Worm (Caenorhabditis elegans) whole organism, late embryonic: ENCODE results near the gene str-13.

Source experiments
- C38D4.7 ChIP-seq: fragments of 200-800 bp; sonication (Bioruptor generic); optimal IDR thresholded peaks from 2 replicates; lab custom pipeline; 2018; ENCODE audit warnings: mild to moderate bottlenecking, missing genetic modification characterization, moderate library complexity, missing compliant biosample characterization
- F13H6.1 ChIP-seq: sonication (generic microtip); optimal IDR thresholded peaks from 2 replicates; lab custom pipeline; 2016; ENCODE audit warnings: missing genetic modification characterization, missing compliant biosample characterization
- K02D7.2 ChIP-seq: sonication (generic microtip); optimal IDR thresholded peaks from 2 replicates; lab custom pipeline; 2017; ENCODE audit warnings: mild to moderate bottlenecking, missing genetic modification characterization, missing compliant biosample characterization
- K09A11.1 ChIP-seq: sonication (generic microtip); optimal IDR thresholded peaks from 2 replicates; lab custom pipeline; 2017; ENCODE audit warnings: antibody characterized with exemption, mild to moderate bottlenecking, missing genetic modification characterization, missing compliant biosample characterization; ENCODE audit not compliant: insufficient read depth
- T23F11.4 ChIP-seq: fragments of 200-800 bp; sonication (Bioruptor generic); optimal IDR thresholded peaks from 2 replicates; lab custom pipeline; 2018; ENCODE audit warnings: mild to moderate bottlenecking, missing genetic modification characterization, missing compliant biosample characterization
- Y22D7AL.16 ChIP-seq: sonication (generic microtip); optimal IDR thresholded peaks from 2 replicates; lab custom pipeline; 2016; ENCODE audit warnings: missing genetic modification characterization, missing compliant biosample characterization
- ahr-1 ChIP-seq: sonication (generic microtip); optimal IDR thresholded peaks from 2 replicates; lab custom pipeline; 2016; ENCODE audit warnings: missing genetic modification characterization, missing compliant biosample characterization
- ceh-22 ChIP-seq: sonication (generic microtip); optimal IDR thresholded peaks from 2 replicates; lab custom pipeline; 2017; ENCODE audit warnings: missing biosample characterization, missing genetic modification characterization
- ceh-24 ChIP-seq: sonication (generic microtip); optimal IDR thresholded peaks from 2 replicates; lab custom pipeline; 2016; ENCODE audit warnings: mild to moderate bottlenecking, missing genetic modification characterization, missing compliant biosample characterization
- ceh-30 ChIP-seq: fragments of 150-350 bp; optimal IDR thresholded peaks from 2 replicates; lab custom pipeline; 2014; ENCODE audit warnings: missing biosample characterization, missing genetic modification characterization
- ceh-31 ChIP-seq: sonication (generic microtip); optimal IDR thresholded peaks from 2 replicates; lab custom pipeline; 2016; ENCODE audit warnings: missing genetic modification characterization, missing compliant biosample characterization
- ceh-34 ChIP-seq: sonication (generic microtip); optimal IDR thresholded peaks from 2 replicates; lab custom pipeline; 2016; ENCODE audit warnings: mild to moderate bottlenecking, missing genetic modification characterization, missing compliant biosample characterization
- ceh-45 ChIP-seq: fragments of 200-800 bp; sonication (Bioruptor generic); IDR thresholded peaks from 2 replicates; pipeline ENCODE4 v1.3.6; 2022; ENCODE audit warnings: missing genetic modification reagents, missing genetic modification characterization, missing compliant biosample characterization
- ceh-48 ChIP-seq: sonication (generic microtip); optimal IDR thresholded peaks from 2 replicates; lab custom pipeline; 2016; ENCODE audit warnings: missing genetic modification characterization, inconsistent platforms, missing compliant biosample characterization
- che-1 ChIP-seq: sonication (generic microtip); optimal IDR thresholded peaks from 2 replicates; lab custom pipeline; 2016; ENCODE audit warnings: mild to moderate bottlenecking, missing genetic modification characterization, missing compliant biosample characterization
- elt-2 ChIP-seq: sonication (generic microtip); optimal IDR thresholded peaks from 2 replicates; lab custom pipeline; 2016; ENCODE audit warnings: missing genetic modification reagents, missing genetic modification characterization, missing compliant biosample characterization
- elt-4 ChIP-seq: sonication (generic microtip); optimal IDR thresholded peaks from 2 replicates; lab custom pipeline; 2016; ENCODE audit warnings: missing genetic modification characterization, missing compliant biosample characterization
- ets-4 ChIP-seq: sonication (generic microtip); optimal IDR thresholded peaks from 2 replicates; lab custom pipeline; 2016; ENCODE audit warnings: missing genetic modification characterization, missing compliant biosample characterization
- eyg-1 ChIP-seq: sonication (generic microtip); optimal IDR thresholded peaks from 2 replicates; lab custom pipeline; 2016; ENCODE audit warnings: missing genotype, missing genetic modification characterization, missing compliant biosample characterization
- hlh-30 ChIP-seq: sonication (generic microtip); optimal IDR thresholded peaks from 2 replicates; lab custom pipeline; 2017; ENCODE audit warnings: antibody characterized with exemption, missing genetic modification characterization, missing compliant biosample characterization; ENCODE audit not compliant: insufficient read depth
- hlh-6 ChIP-seq: sonication (generic microtip); optimal IDR thresholded peaks from 2 replicates; lab custom pipeline; 2016; ENCODE audit warnings: missing genotype, missing genetic modification characterization, missing compliant biosample characterization
- madf-2 ChIP-seq: sonication (generic microtip); optimal IDR thresholded peaks from 2 replicates; lab custom pipeline; 2017; ENCODE audit warnings: missing genetic modification characterization, missing compliant biosample characterization
- mec-3 ChIP-seq: sonication (generic microtip); optimal IDR thresholded peaks from 2 replicates; lab custom pipeline; 2016; ENCODE audit warnings: borderline replicate concordance, missing genetic modification characterization, missing compliant biosample characterization
- nfya-1 ChIP-seq: sonication (generic microtip); optimal IDR thresholded peaks from 2 replicates; lab custom pipeline; 2017; ENCODE audit warnings: missing genetic modification characterization, mild to moderate bottlenecking, missing compliant biosample characterization, antibody characterized with exemption, moderate library complexity
- nhr-11 ChIP-seq: fragments of 150-350 bp; optimal IDR thresholded peaks from 2 replicates; lab custom pipeline; 2014; ENCODE audit warnings: missing biosample characterization, missing genetic modification characterization
- odd-2 ChIP-seq: sonication (generic microtip); optimal IDR thresholded peaks from 2 replicates; lab custom pipeline; 2017; ENCODE audit warnings: antibody characterized with exemption, mild to moderate bottlenecking, missing genetic modification characterization, missing compliant biosample characterization
- pag-3 ChIP-seq: sonication (generic microtip); optimal IDR thresholded peaks from 2 replicates; lab custom pipeline; 2016; ENCODE audit warnings: missing compliant biosample characterization, missing genetic modification characterization, borderline replicate concordance
- pat-9 ChIP-seq: fragments of 200-800 bp; sonication (Bioruptor generic); optimal IDR thresholded peaks from 2 replicates; lab custom pipeline; 2018; ENCODE audit warnings: mild to moderate bottlenecking, missing genetic modification characterization, moderate library complexity, missing compliant biosample characterization
- pha-2 ChIP-seq: sonication (generic microtip); optimal IDR thresholded peaks from 2 replicates; lab custom pipeline; 2017; ENCODE audit warnings: mild to moderate bottlenecking, missing genetic modification characterization, missing compliant biosample characterization
- pha-4 ChIP-seq: fragments of 150-350 bp; optimal IDR thresholded peaks from 2 replicates; lab custom pipeline; 2018; ENCODE audit warnings: missing biosample characterization, missing genetic modification reagents, missing genetic modification characterization
- pros-1 ChIP-seq: fragments of 150-350 bp; optimal IDR thresholded peaks from 2 replicates; lab custom pipeline; 2014; ENCODE audit warnings: missing biosample characterization, missing genetic modification reagents, missing genetic modification characterization
- ref-2 ChIP-seq: sonication (generic microtip); optimal IDR thresholded peaks from 2 replicates; lab custom pipeline; 2016; ENCODE audit warnings: missing genetic modification characterization, missing compliant biosample characterization
- rnt-1 ChIP-seq: sonication (generic microtip); optimal IDR thresholded peaks from 2 replicates; lab custom pipeline; 2016; ENCODE audit warnings: missing genetic modification characterization, missing compliant biosample characterization
- syd-9 ChIP-seq: sonication (generic microtip); optimal IDR thresholded peaks from 2 replicates; lab custom pipeline; 2016; ENCODE audit warnings: mild to moderate bottlenecking, missing genetic modification characterization, moderate library complexity, missing compliant biosample characterization
- tbx-2 ChIP-seq: sonication (generic microtip); optimal IDR thresholded peaks from 2 replicates; lab custom pipeline; 2016; ENCODE audit warnings: missing genetic modification characterization, missing compliant biosample characterization
- tbx-7 ChIP-seq: sonication (generic microtip); optimal IDR thresholded peaks from 2 replicates; lab custom pipeline; 2016; ENCODE audit warnings: missing genotype, missing genetic modification characterization, missing compliant biosample characterization
- ttx-3 ChIP-seq: sonication (generic microtip); optimal IDR thresholded peaks from 2 replicates; lab custom pipeline; 2016; ENCODE audit warnings: missing genetic modification reagents, missing genetic modification characterization, missing compliant biosample characterization
- unc-3 ChIP-seq, 2 experiments: fragments of 200-800 bp in 1 of 2; sonication (Bioruptor generic) in 1 of 2; sonication (generic microtip) in 1 of 2; conservative IDR thresholded peaks in 1 of 2; optimal IDR thresholded peaks in 1 of 2; 2 replicates each; pipeline versions ENCODE4 v1.3.6 to Lab custom; 2016 to 2022; ENCODE audit warnings: missing compliant biosample characterization in 2 of 2, missing genetic modification characterization in 2 of 2, missing genetic modification reagents in 1 of 2
- unc-42 ChIP-seq: sonication (generic microtip); optimal IDR thresholded peaks from 2 replicates; lab custom pipeline; 2016; ENCODE audit warnings: missing genotype, missing genetic modification characterization, missing compliant biosample characterization
- unc-55 ChIP-seq: sonication (generic microtip); optimal IDR thresholded peaks from 2 replicates; lab custom pipeline; 2017; ENCODE audit warnings: missing biosample characterization, missing genetic modification reagents, missing genetic modification characterization
- unc-86 ChIP-seq: sonication (generic microtip); optimal IDR thresholded peaks from 2 replicates; lab custom pipeline; 2016; ENCODE audit warnings: missing genetic modification characterization, missing compliant biosample characterization

The str-13 gene

ce11 chrV:2727101-2727500 lies at the start of gene str-13:
str-13 (minus strand) TSS chrV:2727201.
- no peak for TF ChIP-seq hlh-30 (tag; lab: Kevin White, UChicago)
- TF ChIP-seq pag-3 (tag; lab: Kevin White, UChicago), result no peak
- no peak for TF ChIP-seq ceh-31 (tag; lab: Kevin White, UChicago)
- no peak for TF ChIP-seq unc-55
- no peak for TF ChIP-seq odd-2 (tag; lab: Kevin White, UChicago)

- no peak for TF ChIP-seq unc-3 (GFP tag; conservative IDR thresholded peaks at IDR 0.05; lab: Robert Waterston, UW)
- TF ChIP-seq unc-3 (tag; optimal IDR thresholded peaks at IDR 0.05; lab: Kevin White, UChicago), result no peak
- TF ChIP-seq pha-2, result no peak
- TF ChIP-seq tbx-7 (tag; lab: Kevin White, UChicago), result no peak
- no peak for TF ChIP-seq syd-9 (tag; lab: Kevin White, UChicago)
- no peak for TF ChIP-seq ceh-34 (tag; lab: Kevin White, UChicago)
- TF ChIP-seq K02D7.2 (tag; lab: Kevin White, UChicago), result no peak
- TF ChIP-seq C38D4.7 (GFP tag; lab: Kevin White, UChicago), result no peak
Observed at ce11 chrV:2774042-2774441, 47.0 kb upstream of the str-13 start, which contains the start of gene srj-18. srj-18 (plus strand) TSS chrV:2774342.

ce11 chrV:2771560-2771959 lies 44.6 kb upstream of the str-13 start, which contains the start of gene srh-56:
srh-56 (plus strand) TSS chrV:2771860.
- TF ChIP-seq pros-1 (tag; lab: Kevin White, UChicago) (no peak), nfya-1 (no peak), ref-2 (tag; lab: Kevin White, UChicago) (no peak), ttx-3 (no peak), pha-2 (no peak), pat-9 (tag; lab: Kevin White, UChicago) (no peak), syd-9 (tag; lab: Kevin White, UChicago) (no peak), hlh-6 (tag; lab: Kevin White, UChicago) (no peak), elt-2 (no peak), pha-4 (tag; lab: Kevin White, UChicago) (no peak), ahr-1 (no peak), rnt-1 (tag; lab: Kevin White, UChicago) (no peak), madf-2 (tag; lab: Kevin White, UChicago) (no peak)
- TF ChIP-seq, all 69 proteins: peak for 0

ce11 chrV:2769754-2770153 lies 42.8 kb upstream of the str-13 start, which contains the start of gene dhs-15:
dhs-15 (minus strand) TSS chrV:2769854.
- TF ChIP-seq unc-86 (tag; lab: Kevin White, UChicago) (no peak), rnt-1 (tag; lab: Kevin White, UChicago) (no peak), unc-55 (no peak), ets-4 (tag; lab: Kevin White, UChicago) (no peak), K02D7.2 (tag; lab: Kevin White, UChicago) (no peak), F13H6.1 (tag; lab: Kevin White, UChicago) (no peak), ceh-22 (no peak), pha-4 (tag; lab: Kevin White, UChicago) (no peak), syd-9 (tag; lab: Kevin White, UChicago) (no peak), nhr-11 (tag; lab: Kevin White, UChicago) (no peak), K09A11.1 (no peak), ceh-30 (tag; lab: Kevin White, UChicago) (no peak), nfya-1 (no peak), Y22D7AL.16 (no peak), unc-3 (GFP tag; conservative IDR thresholded peaks at IDR 0.05; lab: Robert Waterston, UW) (no peak), unc-3 (tag; optimal IDR thresholded peaks at IDR 0.05; lab: Kevin White, UChicago) (no peak)

- no peak for TF ChIP-seq ceh-24 (tag; lab: Kevin White, UChicago)
- no peak for TF ChIP-seq ceh-48 (tag; lab: Kevin White, UChicago)
- TF ChIP-seq unc-42, result no peak
- TF ChIP-seq nfya-1, result no peak
- no peak for TF ChIP-seq tbx-2 (tag; lab: Kevin White, UChicago)
- no peak for TF ChIP-seq che-1
- no peak for TF ChIP-seq ceh-45 (GFP tag; lab: Robert Waterston, UW)
- TF ChIP-seq madf-2 (tag; lab: Kevin White, UChicago), result no peak
- TF ChIP-seq rnt-1 (tag; lab: Kevin White, UChicago), result no peak
- no peak for TF ChIP-seq T23F11.4 (GFP tag; lab: Kevin White, UChicago)
- TF ChIP-seq elt-4 (tag; lab: Kevin White, UChicago), result no peak
- TF ChIP-seq eyg-1 (tag; lab: Kevin White, UChicago), result no peak
- TF ChIP-seq hlh-30 (tag; lab: Kevin White, UChicago), result no peak
- TF ChIP-seq K02D7.2 (tag; lab: Kevin White, UChicago), result no peak
- TF ChIP-seq mec-3 (tag; lab: Kevin White, UChicago), result no peak
Observed at ce11 chrV:2767465-2767864, 40.5 kb upstream of the str-13 start, which contains the start of gene R05D8.9. R05D8.9 (minus strand) TSS chrV:2767565.
